Worm (Caenorhabditis elegans) whole organism, L3 larva: ENCODE measurements around the gene lpl-1.

Experiments
- elt-2 ChIP-seq: sonication (generic microtip); optimal IDR thresholded peaks from 2 replicates; lab custom pipeline; 2016; ENCODE audit warnings: missing genetic modification reagents, mild to moderate bottlenecking, missing genetic modification characterization, missing compliant biosample characterization
- nhr-23 ChIP-seq: fragments of 150-350 bp; optimal IDR thresholded peaks from 2 replicates; lab custom pipeline; 2014; ENCODE audit warnings: missing biosample characterization, missing genetic modification reagents, missing genetic modification characterization
- pqm-1 ChIP-seq: fragments of 150-350 bp; optimal IDR thresholded peaks from 2 replicates; lab custom pipeline; 2017; ENCODE audit warnings: missing biosample characterization, missing genetic modification characterization, inconsistent platforms
- zag-1 ChIP-seq: fragments of 150-350 bp; optimal IDR thresholded peaks from 2 replicates; lab custom pipeline; 2014; ENCODE audit warnings: missing biosample characterization, missing genetic modification characterization

DNA sequence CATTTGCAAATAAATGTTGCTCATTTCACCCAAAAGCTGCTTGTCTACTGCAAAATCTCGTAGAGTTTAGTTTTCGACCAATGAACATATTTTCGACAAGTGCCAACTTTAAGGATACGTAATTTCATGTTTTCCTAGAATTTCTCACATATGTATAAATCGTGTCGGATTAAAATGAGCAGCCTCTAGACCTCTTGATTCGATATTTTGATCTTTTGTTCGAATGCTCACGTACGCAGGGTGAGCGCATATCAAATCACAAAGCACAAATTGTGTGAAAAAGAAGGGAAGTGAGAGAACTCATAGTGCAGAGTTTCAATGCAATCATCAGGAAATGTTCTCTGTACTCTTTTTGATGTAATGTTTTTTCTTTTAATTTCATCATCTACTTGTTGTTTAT lies 30.3 kb downstream of the lpl-1 start:
- TF ChIP-seq zag-1 (tag; lab: Kevin White, UChicago), result no peak
- no peak for TF ChIP-seq elt-2 (tag; lab: Kevin White, UChicago)
- no peak for TF ChIP-seq pqm-1 (tag; lab: Kevin White, UChicago)
- TF ChIP-seq nhr-23 (tag; lab: Kevin White, UChicago), result no peak
